Fruit fly (Drosophila melanogaster) whole organism, embryonic: ENCODE results near the gene T48.
A peak's percentile ranks its signal among the peaks of the same experiment; 100 is the strongest.

Source experiments
- Abd-B ChIP-seq: fragments of 200-800 bp; sonication (Bioruptor generic); optimal IDR thresholded peaks from 2 replicates; lab custom pipeline; 2018; ENCODE audit warnings: missing biosample characterization, mild to moderate bottlenecking, missing genetic modification characterization, moderate library complexity
- Ada2b ChIP-seq: fragments of 200-800 bp; sonication (Bioruptor generic); IDR thresholded peaks from 2 replicates; pipeline ENCODE4 v1.3.6; 2022; ENCODE audit warnings: missing biosample characterization, missing genetic modification characterization
- Bgb ChIP-seq: fragments of 200-800 bp; sonication (Bioruptor generic); IDR thresholded peaks from 2 replicates; pipeline ENCODE4 v1.3.6; 2022; ENCODE audit warnings: missing biosample characterization, missing genetic modification characterization; ENCODE audit not compliant: partially characterized antibody
- CG10209 ChIP-seq: fragments of 200-800 bp; sonication (Bioruptor generic); optimal IDR thresholded peaks from 3 replicates; lab custom pipeline; 2017; ENCODE audit warnings: missing biosample characterization, mild to moderate bottlenecking, missing genetic modification characterization, missing genetic modification reagents
- CG14441 ChIP-seq: fragments of 200-800 bp; sonication (Bioruptor generic); IDR thresholded peaks from 2 replicates; pipeline ENCODE4 v1.3.6; 2022; ENCODE audit warnings: missing biosample characterization, missing genetic modification characterization
- CG1603 ChIP-seq: fragments of 200-800 bp; sonication (Bioruptor generic); optimal IDR thresholded peaks from 2 replicates; lab custom pipeline; 2019; ENCODE audit warnings: missing biosample characterization, mild to moderate bottlenecking, missing genetic modification characterization, moderate library complexity
- CG17328 ChIP-seq: fragments of 200-800 bp; sonication (Bioruptor generic); IDR thresholded peaks from 2 replicates; pipeline ENCODE4 v1.3.6; 2022; ENCODE audit warnings: missing biosample characterization, missing genetic modification characterization
- CG2116 ChIP-seq: fragments of 200-800 bp; sonication (Bioruptor generic); optimal IDR thresholded peaks from 3 replicates; lab custom pipeline; 2018; ENCODE audit warnings: missing biosample characterization, mild to moderate bottlenecking, missing genetic modification characterization
- CG31388 ChIP-seq: fragments of 200-800 bp; sonication (Bioruptor generic); optimal IDR thresholded peaks from 2 replicates; lab custom pipeline; 2016; ENCODE audit warnings: missing biosample characterization, missing genetic modification characterization
- CG32772 ChIP-seq: fragments of 200-800 bp; sonication (Bioruptor generic); IDR thresholded peaks from 2 replicates; pipeline ENCODE4 v1.3.6; 2022; ENCODE audit warnings: missing biosample characterization, missing genetic modification characterization
- CG34422 ChIP-seq: fragments of 200-800 bp; sonication (Bioruptor generic); IDR thresholded peaks from 3 replicates; pipeline ENCODE4 v1.3.6; 2022; ENCODE audit warnings: missing biosample characterization, missing genetic modification characterization
- CG8089 ChIP-seq: fragments of 200-800 bp; sonication (Bioruptor generic); optimal IDR thresholded peaks from 3 replicates; lab custom pipeline; 2016; ENCODE audit warnings: missing biosample characterization, missing genetic modification characterization
- CG9437 ChIP-seq: fragments of 200-800 bp; sonication (Bioruptor generic); optimal IDR thresholded peaks from 2 replicates; lab custom pipeline; 2018; ENCODE audit warnings: missing biosample characterization, mild to moderate bottlenecking, missing genetic modification characterization
- CG9797 ChIP-seq: fragments of 200-800 bp; sonication (Bioruptor generic); optimal IDR thresholded peaks from 3 replicates; lab custom pipeline; 2018; ENCODE audit warnings: missing biosample characterization, mild to moderate bottlenecking, missing genetic modification characterization
- CoRest ChIP-seq: fragments of 200-800 bp; sonication (Bioruptor generic); optimal IDR thresholded peaks from 3 replicates; lab custom pipeline; 2018; ENCODE audit warnings: missing biosample characterization, mild to moderate bottlenecking, missing genetic modification characterization, moderate library complexity
- Dip2 ChIP-seq: fragments of 200-800 bp; sonication (Bioruptor generic); IDR thresholded peaks from 2 replicates; pipeline ENCODE4 v1.3.6; 2022; ENCODE audit warnings: missing biosample characterization, missing genetic modification characterization
- E2f1 ChIP-seq: fragments of 200-800 bp; sonication (Bioruptor generic); IDR thresholded peaks from 2 replicates; pipeline ENCODE4 v1.3.6; 2022; ENCODE audit warnings: missing biosample characterization, missing genetic modification characterization
- Fer1 ChIP-seq: fragments of 200-800 bp; sonication (Bioruptor generic); optimal IDR thresholded peaks from 2 replicates; lab custom pipeline; 2017; ENCODE audit warnings: missing biosample characterization, mild to moderate bottlenecking, missing genetic modification characterization
- HLH3B ChIP-seq: fragments of 200-800 bp; sonication (Bioruptor generic); IDR thresholded peaks from 2 replicates; pipeline ENCODE4 v1.3.6; 2022; ENCODE audit warnings: missing biosample characterization, missing genetic modification characterization
- Lim3 ChIP-seq: fragments of 200-800 bp; sonication (Bioruptor generic); IDR thresholded peaks from 2 replicates; pipeline ENCODE4 v1.3.6; 2022; ENCODE audit warnings: missing biosample characterization, missing genetic modification characterization
- Meics ChIP-seq: fragments of 200-800 bp; sonication (Bioruptor generic); optimal IDR thresholded peaks from 2 replicates; lab custom pipeline; 2017; ENCODE audit warnings: missing biosample characterization, mild to moderate bottlenecking, missing genetic modification characterization
- Mes4 ChIP-seq: fragments of 200-800 bp; sonication (Bioruptor generic); optimal IDR thresholded peaks from 2 replicates; lab custom pipeline; 2016; ENCODE audit warnings: missing biosample characterization, missing genetic modification characterization
- Mrtf ChIP-seq: fragments of 200-800 bp; sonication (Bioruptor generic); IDR thresholded peaks from 3 replicates; pipeline ENCODE4 v1.3.6; 2022; ENCODE audit warnings: missing biosample characterization, missing genetic modification characterization
- NfI ChIP-seq: fragments of 200-800 bp; sonication (Bioruptor generic); optimal IDR thresholded peaks from 3 replicates; lab custom pipeline; 2018; ENCODE audit warnings: missing biosample characterization, mild to moderate bottlenecking, missing genetic modification characterization, moderate library complexity
- Oaz ChIP-seq: fragments of 200-800 bp; sonication (Bioruptor generic); IDR thresholded peaks from 2 replicates; pipeline ENCODE4 v1.3.6; 2022; ENCODE audit warnings: missing biosample characterization, missing genetic modification characterization
- Opbp ChIP-seq: fragments of 200-800 bp; sonication (Bioruptor generic); IDR thresholded peaks from 3 replicates; pipeline ENCODE4 v1.3.6; 2022; ENCODE audit warnings: missing biosample characterization, missing genetic modification characterization; ENCODE audit not compliant: partially characterized antibody
- Ptx1 ChIP-seq: fragments of 200-800 bp; sonication (Bioruptor generic); IDR thresholded peaks from 2 replicates; pipeline ENCODE4 v1.3.6; 2022; ENCODE audit warnings: missing biosample characterization, missing genetic modification characterization
- TFAM ChIP-seq: fragments of 200-800 bp; sonication (Bioruptor generic); optimal IDR thresholded peaks from 2 replicates; lab custom pipeline; 2017; ENCODE audit warnings: missing biosample characterization, missing genetic modification characterization, inconsistent platforms
- bab2 ChIP-seq: fragments of 200-800 bp; sonication (Bioruptor generic); optimal IDR thresholded peaks from 2 replicates; lab custom pipeline; 2016; ENCODE audit warnings: missing biosample characterization, missing genetic modification characterization
- caup ChIP-seq: fragments of 200-800 bp; sonication (Bioruptor generic); optimal IDR thresholded peaks from 3 replicates; lab custom pipeline; 2017; ENCODE audit warnings: missing biosample characterization, mild to moderate bottlenecking, missing genetic modification characterization, moderate library complexity; ENCODE audit not compliant: severe bottlenecking
- chm ChIP-seq: fragments of 200-800 bp; sonication (Bioruptor generic); IDR thresholded peaks from 2 replicates; pipeline ENCODE4 v1.3.6; 2022; ENCODE audit warnings: missing biosample characterization, missing genetic modification characterization
- ci ChIP-seq: fragments of 200-800 bp; sonication (Bioruptor generic); IDR thresholded peaks from 3 replicates; pipeline ENCODE4 v1.3.6; 2022; ENCODE audit warnings: missing biosample characterization, missing genetic modification characterization
- en ChIP-seq: fragments of 200-800 bp; sonication (Bioruptor generic); optimal IDR thresholded peaks from 2 replicates; lab custom pipeline; 2016; ENCODE audit warnings: missing biosample characterization, missing genetic modification characterization
- exex ChIP-seq: fragments of 200-800 bp; sonication (Bioruptor generic); optimal IDR thresholded peaks from 4 replicates; lab custom pipeline; 2018; ENCODE audit warnings: missing biosample characterization, mild to moderate bottlenecking, missing genetic modification characterization, moderate library complexity
- fd96Cb ChIP-seq: fragments of 200-800 bp; sonication (Bioruptor generic); optimal IDR thresholded peaks from 2 replicates; lab custom pipeline; 2018; ENCODE audit warnings: missing biosample characterization, mild to moderate bottlenecking, missing genetic modification characterization, moderate library complexity
- gem ChIP-seq: fragments of 200-800 bp; sonication (Bioruptor generic); optimal IDR thresholded peaks from 2 replicates; lab custom pipeline; 2019; ENCODE audit warnings: missing biosample characterization, mild to moderate bottlenecking, missing genetic modification characterization, moderate library complexity
- gsb ChIP-seq: fragments of 200-800 bp; sonication (Bioruptor generic); IDR thresholded peaks from 2 replicates; pipeline ENCODE4 v1.3.6; 2022; ENCODE audit warnings: missing biosample characterization, missing genetic modification characterization
- h ChIP-seq: fragments of >200 bp; optimal IDR thresholded peaks from 2 replicates; lab custom pipeline; 2017
- hkb ChIP-seq, 2 experiments: fragments of 200-800 bp in 1 of 2; fragments of >200 bp in 1 of 2; sonication (Bioruptor generic) in 1 of 2; IDR thresholded peaks in 1 of 2; optimal IDR thresholded peaks in 1 of 2; 2 replicates each; pipeline versions ENCODE4 v1.3.6 to Lab custom; 2017 to 2022; ENCODE audit warnings: missing biosample characterization in 1 of 2, missing genetic modification characterization in 1 of 2
- mam ChIP-seq: fragments of 200-800 bp; sonication (Bioruptor generic); optimal IDR thresholded peaks from 3 replicates; lab custom pipeline; 2016; ENCODE audit warnings: missing biosample characterization, missing genetic modification characterization
- org-1 ChIP-seq: fragments of 200-800 bp; sonication (Bioruptor generic); optimal IDR thresholded peaks from 2 replicates; lab custom pipeline; 2017; ENCODE audit warnings: missing biosample characterization, missing genetic modification characterization
- otp ChIP-seq: fragments of 200-800 bp; sonication (Bioruptor generic); IDR thresholded peaks from 3 replicates; pipeline ENCODE4, ENCODE4 v1.3.6; 2022; ENCODE audit warnings: missing biosample characterization, missing genetic modification characterization
- pnt ChIP-seq: fragments of 200-800 bp; sonication (Bioruptor generic); optimal IDR thresholded peaks from 3 replicates; lab custom pipeline; 2016; ENCODE audit warnings: missing biosample characterization, missing genetic modification characterization
- pros ChIP-seq: fragments of 200-800 bp; sonication (Bioruptor generic); optimal IDR thresholded peaks from 3 replicates; lab custom pipeline; 2019; ENCODE audit warnings: missing biosample characterization, mild to moderate bottlenecking, missing genetic modification characterization, moderate library complexity
- rib ChIP-seq: fragments of 200-800 bp; sonication (Bioruptor generic); IDR thresholded peaks from 2 replicates; pipeline ENCODE4 v1.3.6; 2022; ENCODE audit warnings: missing biosample characterization, missing genetic modification characterization
- sens ChIP-seq: fragments of 200-800 bp; sonication (Bioruptor generic); peaks from one replicate; lab custom pipeline; 2016; ENCODE audit warnings: missing biosample characterization, missing genetic modification characterization
- sisA ChIP-seq: fragments of 200-800 bp; sonication (Bioruptor generic); IDR thresholded peaks from 2 replicates; pipeline ENCODE4 v1.3.6; 2022; ENCODE audit warnings: missing biosample characterization, missing genetic modification characterization
- twi ChIP-seq: fragments of 200-800 bp; optimal IDR thresholded peaks from 2 replicates; lab custom pipeline; 2019; ENCODE audit warnings: missing biosample characterization, mild to moderate bottlenecking, missing genetic modification characterization, moderate library complexity
- unpg ChIP-seq: fragments of 200-800 bp; sonication (Bioruptor generic); optimal IDR thresholded peaks from 3 replicates; lab custom pipeline; 2018; ENCODE audit warnings: missing biosample characterization, mild to moderate bottlenecking, missing genetic modification characterization, moderate library complexity
- vvl ChIP-seq: fragments of 200-800 bp; sonication (Bioruptor generic); IDR thresholded peaks from 2 replicates; pipeline ENCODE4 v1.3.6; 2022; ENCODE audit warnings: missing biosample characterization, missing genetic modification characterization
- z ChIP-seq: fragments of 200-800 bp; sonication (Bioruptor generic); IDR thresholded peaks from 3 replicates; pipeline ENCODE4 v1.3.6; 2022; ENCODE audit warnings: missing biosample characterization, missing genetic modification characterization

T48 gene

DNA sequence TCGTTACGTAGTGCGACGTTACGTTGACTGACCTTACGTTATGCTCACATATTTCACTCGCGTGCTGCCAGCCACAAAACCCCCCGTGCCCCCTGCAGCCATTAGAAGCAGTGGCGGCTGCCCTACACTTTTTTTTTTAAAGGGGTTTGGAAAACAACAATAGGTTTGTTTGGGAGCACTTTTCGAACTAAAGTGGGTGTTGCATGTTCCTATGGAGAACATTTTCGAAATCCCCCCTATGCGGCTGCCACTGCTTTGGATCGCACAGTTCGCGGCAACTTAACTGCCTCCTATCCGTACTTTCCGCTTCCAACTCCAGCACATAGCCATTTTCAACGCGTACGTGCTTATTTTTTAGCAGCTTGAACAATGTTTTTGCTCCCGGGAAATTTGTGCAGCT is 27.8 kb upstream of the T48 start (continued):
- TF ChIP-seq Meics (GFP tag; lab: Kevin White, UChicago) = peak; percentile 21
- TF ChIP-seq gem (tag; lab: Kevin White, UChicago) = peak; percentile 39
- TF ChIP-seq HLH3B = 0 out of 2 replicates have a peak, but pooled peaks have one; percentile 27
- TF ChIP-seq Mes4 (GFP tag; lab: Kevin White, UChicago) = no peak
- peak; percentile 49 for TF ChIP-seq Ptx1 (GFP tag; lab: Robert Waterston, UW)
- TF ChIP-seq rib (GFP tag; lab: Robert Waterston, UW) = no peak
- no peak for TF ChIP-seq gsb
- TF ChIP-seq CG17328 (GFP tag; lab: Robert Waterston, UW) = 0 out of 2 replicates have a peak, but pooled peaks have one; percentile 7
- TF ChIP-seq CG31388 (GFP tag; lab: Kevin White, UChicago) = no peak
- peak; percentile 5 for TF ChIP-seq CoRest (tag; lab: Kevin White, UChicago)
- TF ChIP-seq mam = peak; percentile 13
- no peak for TF ChIP-seq hkb (optimal IDR thresholded peaks at IDR 0.05; lab: Kevin White, UChicago)
- TF ChIP-seq hkb (GFP tag; IDR thresholded peaks at IDR 0.05; lab: Robert Waterston, UW) = 0 out of 2 replicates have a peak, but pooled peaks have one; percentile 31
- TF ChIP-seq CG32772 (GFP tag; lab: Robert Waterston, UW) = peak; percentile 54; the same call in 1 of the 2 replicates
- TF ChIP-seq E2f1 (GFP tag; lab: Robert Waterston, UW) = 0 out of 2 replicates have a peak, but pooled peaks have one; percentile 21
- no peak for TF ChIP-seq Lim3 (GFP tag; lab: Robert Waterston, UW)
- TF ChIP-seq z = no peak
- peak; percentile 47 for TF ChIP-seq CG14441 (GFP tag; lab: Robert Waterston, UW)
- 0 out of 2 replicates have a peak, but pooled peaks have one; percentile 16 for TF ChIP-seq Oaz
- no peak for TF ChIP-seq CG2116 (GFP tag; lab: Kevin White, UChicago)
- TF ChIP-seq vvl (GFP tag; lab: Robert Waterston, UW) = peak; percentile 51
- TF ChIP-seq CG10209 (GFP tag; lab: Kevin White, UChicago) = peak; percentile 5
- TF ChIP-seq ci (GFP tag; lab: Robert Waterston, UW) = peak; percentile 60; the same call in 1 of the 3 replicates
- peak; percentile 38; the same call in 1 of the 3 replicates for TF ChIP-seq CG34422 (GFP tag; lab: Robert Waterston, UW)
- TF ChIP-seq en (GFP tag; lab: Kevin White, UChicago) = no peak
- TF ChIP-seq CG9797 (GFP tag; lab: Kevin White, UChicago) = no peak
- no peak for TF ChIP-seq twi
- TF ChIP-seq CG8089 (GFP tag; lab: Kevin White, UChicago) = no peak
- TF ChIP-seq Abd-B (GFP tag; lab: Kevin White, UChicago) = peak; percentile 15
- peak; percentile 80 for TF ChIP-seq CG9437 (GFP tag; lab: Kevin White, UChicago)
- peak; percentile 49; the same call in 1 of the 2 replicates for TF ChIP-seq sisA (GFP tag; lab: Robert Waterston, UW)

DNA sequence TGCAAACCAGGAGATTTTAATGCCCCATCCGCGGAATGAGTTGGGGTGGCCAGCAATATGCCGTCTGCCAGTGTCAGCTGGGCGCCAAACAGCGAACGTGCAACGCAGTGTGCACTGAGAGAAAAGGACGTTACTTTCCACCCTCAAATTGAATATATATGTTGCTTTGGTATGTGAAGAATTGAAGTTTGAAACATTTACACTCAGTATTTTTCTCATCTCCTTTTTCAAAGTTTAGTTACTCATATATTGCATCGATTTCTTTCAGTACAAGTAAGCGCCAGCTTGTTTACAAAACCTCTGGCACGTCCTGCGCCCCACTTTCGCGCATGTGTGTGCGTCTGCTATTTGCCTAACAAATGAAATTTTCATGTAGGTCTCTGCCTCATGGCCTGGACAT is 22.3 kb upstream of the T48 start:
- no peak for TF ChIP-seq Bgb (GFP tag; lab: Robert Waterston, UW)
- peak; percentile 47; the same call in 1 of the 2 replicates for TF ChIP-seq Ada2b (GFP tag; lab: Robert Waterston, UW)
- no peak for TF ChIP-seq Dip2 (GFP tag; lab: Robert Waterston, UW)
- peak; percentile 68 for TF ChIP-seq Fer1 (GFP tag; lab: Kevin White, UChicago)
- TF ChIP-seq pnt (GFP tag; lab: Kevin White, UChicago) = peak; percentile 31
- TF ChIP-seq exex (tag; lab: Kevin White, UChicago) = no peak
- TF ChIP-seq org-1 (GFP tag; lab: Kevin White, UChicago) = peak; percentile 21
- no peak for TF ChIP-seq Opbp
- TF ChIP-seq chm (GFP tag; lab: Robert Waterston, UW) = no peak
- TF ChIP-seq otp = 0 out of 3 replicates have a peak, but pooled peaks have one; percentile 27
- TF ChIP-seq bab2 (GFP tag; lab: Kevin White, UChicago) = peak; percentile 22
- peak; percentile 64; the same call in 1 of the 2 replicates for TF ChIP-seq vvl (GFP tag; lab: Robert Waterston, UW)
- peak; percentile 38 for TF ChIP-seq unpg (GFP tag; lab: Kevin White, UChicago)
- TF ChIP-seq h (lab: Kevin White, UChicago) = no peak
- peak; percentile 51 for TF ChIP-seq CG1603 (tag; lab: Kevin White, UChicago)
- TF ChIP-seq NfI (GFP tag; lab: Kevin White, UChicago) = peak; percentile 3
- no peak for TF ChIP-seq TFAM (GFP tag; lab: Kevin White, UChicago)
- 0 out of 3 replicates have a peak, but pooled peaks have one; percentile 34 for TF ChIP-seq Mrtf (GFP tag; lab: Robert Waterston, UW)
- TF ChIP-seq pros (GFP tag; lab: Kevin White, UChicago) = no peak
- TF ChIP-seq caup (GFP tag; lab: Kevin White, UChicago) = peak; percentile 38
- TF ChIP-seq sens (GFP tag; lab: Kevin White, UChicago) = peak; percentile 98
- TF ChIP-seq fd96Cb (tag; lab: Kevin White, UChicago) = peak; percentile 16
